Fruit fly (Drosophila melanogaster) whole organism, embryonic: Measurements from ENCODE around the gene CG7173.

Experiments used
- CG1024 ChIP-seq: fragments of 200-800 bp; sonication (Bioruptor generic); IDR thresholded peaks from 2 replicates; pipeline ENCODE4 v1.3.6; 2022; ENCODE audit warnings: missing biosample characterization, missing genetic modification characterization
- CG11504 ChIP-seq: fragments of 200-800 bp; sonication (Bioruptor generic); optimal IDR thresholded peaks from 3 replicates; lab custom pipeline; 2019; ENCODE audit warnings: missing biosample characterization, mild to moderate bottlenecking, missing genetic modification characterization, moderate library complexity
- CG12071 ChIP-seq: fragments of 200-800 bp; sonication (Bioruptor generic); optimal IDR thresholded peaks from 3 replicates; lab custom pipeline; 2018; ENCODE audit warnings: missing biosample characterization, mild to moderate bottlenecking, missing genetic modification characterization
- CG12104 ChIP-seq: fragments of 200-800 bp; sonication (Bioruptor generic); optimal IDR thresholded peaks from 3 replicates; lab custom pipeline; 2016; ENCODE audit warnings: missing biosample characterization, missing genetic modification characterization
- CG14667 ChIP-seq: fragments of 200-800 bp; sonication (Bioruptor generic); IDR thresholded peaks from 2 replicates; pipeline ENCODE4 v1.3.6; 2022; ENCODE audit warnings: missing biosample characterization, missing genetic modification characterization
- CG1647 ChIP-seq: fragments of 200-800 bp; sonication (Bioruptor generic); optimal IDR thresholded peaks from 3 replicates; lab custom pipeline; 2016; ENCODE audit warnings: missing biosample characterization, missing genetic modification characterization
- CG17361 ChIP-seq: fragments of 200-800 bp; sonication (Bioruptor generic); IDR thresholded peaks from 3 replicates; pipeline ENCODE4 v1.3.6; 2022; ENCODE audit warnings: missing biosample characterization, missing genetic modification characterization
- CG17912 ChIP-seq: fragments of 200-800 bp; sonication (Bioruptor generic); optimal IDR thresholded peaks from 2 replicates; lab custom pipeline; 2018; ENCODE audit warnings: missing biosample characterization, mild to moderate bottlenecking, missing genetic modification characterization
- CG2199 ChIP-seq: fragments of 200-800 bp; sonication (Bioruptor generic); IDR thresholded peaks from 3 replicates; pipeline ENCODE4 v1.3.6; 2022; ENCODE audit warnings: missing biosample characterization, missing genetic modification characterization
- CG2889 ChIP-seq: fragments of 200-800 bp; sonication (Bioruptor generic); IDR thresholded peaks from 3 replicates; pipeline ENCODE4 v1.3.6; 2022; ENCODE audit warnings: missing biosample characterization, missing genetic modification characterization
- CG31441 ChIP-seq: fragments of 200-800 bp; sonication (Bioruptor generic); IDR thresholded peaks from 2 replicates; pipeline ENCODE4 v1.3.6; 2022; ENCODE audit warnings: missing biosample characterization, missing genetic modification characterization
- CG3281 ChIP-seq: fragments of 200-800 bp; sonication (Bioruptor generic); optimal IDR thresholded peaks from 3 replicates; lab custom pipeline; 2017; ENCODE audit warnings: missing biosample characterization, mild to moderate bottlenecking, missing genetic modification characterization
- CG33557 ChIP-seq: fragments of 200-800 bp; sonication (Bioruptor generic); optimal IDR thresholded peaks from 2 replicates; lab custom pipeline; 2019; ENCODE audit warnings: missing biosample characterization, mild to moderate bottlenecking, missing genetic modification characterization, moderate library complexity
- CG5953 ChIP-seq: fragments of 200-800 bp; sonication (Bioruptor generic); IDR thresholded peaks from 2 replicates; pipeline ENCODE4 v1.3.6; 2022; ENCODE audit warnings: missing biosample characterization, missing genetic modification characterization
- CG6813 ChIP-seq: fragments of 200-800 bp; sonication (Bioruptor generic); optimal IDR thresholded peaks from 2 replicates; lab custom pipeline; 2017; ENCODE audit warnings: missing biosample characterization, missing genetic modification characterization, mild to moderate bottlenecking, moderate library complexity, missing genetic modification reagents
- CG7271 ChIP-seq: fragments of 200-800 bp; sonication (Bioruptor generic); optimal IDR thresholded peaks from 2 replicates; lab custom pipeline; 2018; ENCODE audit warnings: missing biosample characterization, mild to moderate bottlenecking, missing genetic modification characterization, moderate library complexity
- CG7357 ChIP-seq: fragments of 200-800 bp; sonication (Bioruptor generic); IDR thresholded peaks from 3 replicates; pipeline ENCODE4 v1.3.6; 2022; ENCODE audit warnings: missing biosample characterization, missing genetic modification characterization
- CG7963 ChIP-seq: fragments of 200-800 bp; sonication (Bioruptor generic); IDR thresholded peaks from 3 replicates; pipeline ENCODE4 v1.3.6; 2022; ENCODE audit warnings: missing biosample characterization, missing genetic modification characterization; ENCODE audit not compliant: partially characterized antibody
- CG8281 ChIP-seq: fragments of 200-800 bp; sonication (Bioruptor generic); optimal IDR thresholded peaks from 2 replicates; lab custom pipeline; 2018; ENCODE audit warnings: missing biosample characterization, mild to moderate bottlenecking, missing genetic modification characterization, moderate library complexity
- CoRest ChIP-seq: fragments of 200-800 bp; sonication (Bioruptor generic); optimal IDR thresholded peaks from 3 replicates; lab custom pipeline; 2018; ENCODE audit warnings: missing biosample characterization, mild to moderate bottlenecking, missing genetic modification characterization, moderate library complexity
- D ChIP-seq, 2 experiments: fragments of 200-800 bp in 1 of 2; fragments of >200 bp in 1 of 2; sonication (Bioruptor generic) in 1 of 2; optimal IDR thresholded peaks; 2 replicates in 1 of 2; 3 replicates in 1 of 2; lab custom pipeline; 2017; ENCODE audit warnings: mild to moderate bottlenecking in 1 of 2, missing biosample characterization in 1 of 2, missing genetic modification characterization in 1 of 2, missing genetic modification reagents in 1 of 2
- Dref ChIP-seq: fragments of 200-800 bp; sonication (Bioruptor generic); IDR thresholded peaks from 2 replicates; pipeline ENCODE4 v1.3.6; 2022; ENCODE audit warnings: missing biosample characterization, missing genetic modification characterization
- H15 ChIP-seq: fragments of 200-800 bp; sonication (Bioruptor generic); IDR thresholded peaks from 3 replicates; pipeline ENCODE4 v1.3.6; 2022; ENCODE audit warnings: missing biosample characterization, missing genetic modification characterization
- Hmr ChIP-seq: fragments of 200-800 bp; sonication (Bioruptor generic); optimal IDR thresholded peaks from 3 replicates; lab custom pipeline; 2017; ENCODE audit warnings: mild to moderate bottlenecking, missing biosample characterization, missing genetic modification reagents, missing genetic modification characterization
- Kr ChIP-seq: fragments of 200-800 bp; sonication (Bioruptor generic); optimal IDR thresholded peaks from 2 replicates; lab custom pipeline; 2017; ENCODE audit warnings: missing biosample characterization, mild to moderate bottlenecking, missing genetic modification characterization
- Nf-YC ChIP-seq: fragments of 200-800 bp; optimal IDR thresholded peaks from 3 replicates; lab custom pipeline; 2019; ENCODE audit warnings: missing biosample characterization, mild to moderate bottlenecking, missing genetic modification characterization, moderate library complexity
- Rfx ChIP-seq: fragments of 200-800 bp; sonication (Bioruptor generic); IDR thresholded peaks from 2 replicates; pipeline ENCODE4 v1.3.6; 2022; ENCODE audit warnings: missing biosample characterization, missing genetic modification characterization
- Sin3A ChIP-seq: fragments of >200 bp; optimal IDR thresholded peaks from 2 replicates; lab custom pipeline; 2018
- Trl ChIP-seq, 3 experiments: fragments of >200 bp in 2 of 3; fragments of 200-800 bp in 1 of 3; sonication (Bioruptor generic) in 1 of 3; optimal IDR thresholded peaks; 2 replicates in 1 of 3; 3 replicates in 2 of 3; lab custom pipeline; 2016 to 2017; ENCODE audit warnings: missing biosample characterization in 1 of 3, missing genetic modification characterization in 1 of 3
- Usf ChIP-seq: fragments of 200-800 bp; sonication (Bioruptor generic); optimal IDR thresholded peaks from 2 replicates; lab custom pipeline; 2017; ENCODE audit warnings: missing genotype, missing biosample characterization, missing genetic modification characterization
- abd-A ChIP-seq: fragments of 200-800 bp; sonication (Bioruptor generic); optimal IDR thresholded peaks from 3 replicates; lab custom pipeline; 2019; ENCODE audit warnings: missing biosample characterization, mild to moderate bottlenecking, missing genetic modification characterization, moderate library complexity
- btn ChIP-seq: fragments of 200-800 bp; sonication (Bioruptor generic); optimal IDR thresholded peaks from 2 replicates; lab custom pipeline; 2016; ENCODE audit warnings: missing biosample characterization, missing genetic modification characterization
- cg ChIP-seq: fragments of 200-800 bp; sonication (Bioruptor generic); optimal IDR thresholded peaks from 3 replicates; lab custom pipeline; 2019; ENCODE audit warnings: missing biosample characterization, mild to moderate bottlenecking, missing genetic modification characterization, moderate library complexity
- corto ChIP-seq: fragments of 200-800 bp; sonication (Bioruptor generic); optimal IDR thresholded peaks from 2 replicates; lab custom pipeline; 2016; ENCODE audit warnings: missing biosample characterization, mild to moderate bottlenecking, missing genetic modification characterization, moderate library complexity
- exex ChIP-seq: fragments of 200-800 bp; sonication (Bioruptor generic); optimal IDR thresholded peaks from 4 replicates; lab custom pipeline; 2018; ENCODE audit warnings: missing biosample characterization, mild to moderate bottlenecking, missing genetic modification characterization, moderate library complexity
- grn ChIP-seq: fragments of 200-800 bp; sonication (Bioruptor generic); optimal IDR thresholded peaks from 3 replicates; lab custom pipeline; 2017; ENCODE audit warnings: missing biosample characterization, missing genetic modification characterization
- knrl ChIP-seq: fragments of 200-800 bp; sonication (Bioruptor generic); IDR thresholded peaks from 3 replicates; pipeline ENCODE4 v1.3.6; 2022; ENCODE audit warnings: missing biosample characterization, missing genetic modification characterization; ENCODE audit not compliant: partially characterized antibody
- luna ChIP-seq: fragments of 200-800 bp; sonication (Bioruptor generic); optimal IDR thresholded peaks from 2 replicates; lab custom pipeline; 2016; ENCODE audit warnings: missing biosample characterization, missing genetic modification characterization
- otp ChIP-seq: fragments of 200-800 bp; sonication (Bioruptor generic); IDR thresholded peaks from 3 replicates; pipeline ENCODE4, ENCODE4 v1.3.6; 2022; ENCODE audit warnings: missing biosample characterization, missing genetic modification characterization
- phol ChIP-seq: fragments of 200-800 bp; sonication (Bioruptor generic); optimal IDR thresholded peaks from 3 replicates; lab custom pipeline; 2018; ENCODE audit warnings: missing biosample characterization, mild to moderate bottlenecking, missing genetic modification characterization, moderate library complexity
- pum ChIP-seq: fragments of 200-800 bp; sonication (Bioruptor generic); optimal IDR thresholded peaks from 2 replicates; lab custom pipeline; 2016; ENCODE audit warnings: missing biosample characterization, missing genetic modification characterization
- salm ChIP-seq: fragments of 200-800 bp; sonication (Bioruptor generic); optimal IDR thresholded peaks from 2 replicates; lab custom pipeline; 2018; ENCODE audit warnings: missing biosample characterization, mild to moderate bottlenecking, missing genetic modification characterization
- so ChIP-seq: fragments of 200-800 bp; sonication (Bioruptor generic); IDR thresholded peaks from 3 replicates; pipeline ENCODE4 v1.3.6; 2022; ENCODE audit warnings: missing biosample characterization, missing genetic modification characterization
- tio ChIP-seq: fragments of 200-800 bp; sonication (Bioruptor generic); optimal IDR thresholded peaks from 2 replicates; lab custom pipeline; 2017; ENCODE audit warnings: missing biosample characterization, missing genetic modification characterization, inconsistent platforms
- tll ChIP-seq, 2 experiments: fragments of 200-800 bp in 1 of 2; fragments of >200 bp in 1 of 2; sonication (Bioruptor generic) in 1 of 2; optimal IDR thresholded peaks; 2 replicates each; lab custom pipeline; 2017 to 2019; ENCODE audit warnings: missing biosample characterization in 2 of 2, missing genetic modification characterization in 2 of 2, mild to moderate bottlenecking in 1 of 2, moderate library complexity in 1 of 2
- ttk ChIP-seq: fragments of 200-800 bp; sonication (Bioruptor generic); IDR thresholded peaks from 2 replicates; pipeline ENCODE4 v2.1.2; 2022; ENCODE audit warnings: missing biosample characterization, missing genetic modification characterization
- unpg ChIP-seq: fragments of 200-800 bp; sonication (Bioruptor generic); optimal IDR thresholded peaks from 3 replicates; lab custom pipeline; 2018; ENCODE audit warnings: missing biosample characterization, mild to moderate bottlenecking, missing genetic modification characterization, moderate library complexity
- wor ChIP-seq: fragments of 200-800 bp; sonication (Bioruptor generic); IDR thresholded peaks from 2 replicates; pipeline ENCODE4 v1.3.6; 2022; ENCODE audit warnings: missing biosample characterization, missing genetic modification characterization
- zen2 ChIP-seq: fragments of 200-800 bp; sonication (Bioruptor generic); IDR thresholded peaks from 3 replicates; pipeline ENCODE4 v1.3.6; 2022; ENCODE audit warnings: missing biosample characterization, missing genetic modification characterization; ENCODE audit not compliant: partially characterized antibody

Gene CG7173

DNA sequence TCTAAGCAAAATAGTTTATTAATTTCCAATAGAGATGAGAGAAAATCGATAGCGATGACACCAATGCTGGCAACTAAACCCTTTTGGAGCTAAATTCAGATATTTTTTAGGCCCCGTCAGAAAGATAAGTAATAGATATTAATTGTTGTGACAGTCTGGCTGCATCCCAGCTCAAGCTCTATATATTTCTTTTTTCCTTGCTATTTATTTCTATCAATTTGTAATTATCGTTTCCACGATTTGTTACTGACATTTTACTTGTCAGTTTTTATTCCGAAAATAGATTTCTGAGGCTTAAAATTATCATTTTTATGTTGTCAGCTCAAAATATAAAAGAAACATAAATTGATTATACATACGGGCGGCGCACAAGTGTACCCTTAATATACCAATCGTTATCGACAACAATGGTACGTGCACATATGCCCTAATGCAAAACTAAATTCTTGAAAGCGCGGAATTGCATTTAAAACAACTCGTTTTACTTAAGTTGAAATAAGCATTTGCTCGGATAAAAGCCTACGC is 10.9 kb upstream of the CG7173 start, which contains the start of the genes CRIF and SMC5 (continued):
- peak; percentile 72 for TF ChIP-seq Kr (GFP tag; lab: Kevin White, UChicago)
- TF ChIP-seq Rfx (GFP tag; lab: Robert Waterston, UW) = peak; percentile 71
- no peak for TF ChIP-seq cg (GFP tag; lab: Kevin White, UChicago)
- peak; percentile 35 for TF ChIP-seq Sin3A (lab: Kevin White, UChicago)
- no peak for TF ChIP-seq CG7963
- TF ChIP-seq wor = no peak
- no peak for TF ChIP-seq CG7271 (tag; lab: Kevin White, UChicago)
- peak; percentile 42; the same call in 1 of the 3 replicates for TF ChIP-seq knrl
- TF ChIP-seq btn (GFP tag; lab: Kevin White, UChicago) = no peak
- peak; percentile 86 for TF ChIP-seq CG17361 (GFP tag; lab: Robert Waterston, UW)
- TF ChIP-seq CG6813 (GFP tag; lab: Kevin White, UChicago) = no peak
- TF ChIP-seq corto (GFP tag; lab: Kevin White, UChicago) = no peak
- TF ChIP-seq CG17912 (GFP tag; lab: Kevin White, UChicago) = no peak
- peak; percentile 79 for TF ChIP-seq phol (tag; lab: Kevin White, UChicago)
- TF ChIP-seq tio (GFP tag; lab: Kevin White, UChicago) = peak; percentile 58
- TF ChIP-seq Usf = no peak
- no peak for TF ChIP-seq Hmr (GFP tag; lab: Kevin White, UChicago)
- TF ChIP-seq exex (tag; lab: Kevin White, UChicago) = peak; percentile 47
- no peak for TF ChIP-seq otp (GFP tag; lab: Robert Waterston, UW)
- peak; percentile 84 for TF ChIP-seq CoRest (tag; lab: Kevin White, UChicago)
- no peak for TF ChIP-seq CG2199 (GFP tag; lab: Robert Waterston, UW)
- TF ChIP-seq CG12104 = peak; percentile 31
- peak; percentile 50 for TF ChIP-seq pum (GFP tag; lab: Kevin White, UChicago)
- peak; percentile 70 for TF ChIP-seq Nf-YC
- TF ChIP-seq abd-A = no peak
- no peak for TF ChIP-seq luna (GFP tag; lab: Kevin White, UChicago)
- no peak for TF ChIP-seq D (optimal IDR thresholded peaks at IDR 0.05; lab: Kevin White, UChicago)
- TF ChIP-seq D (GFP tag; optimal IDR thresholded peaks at IDR 0.05; lab: Kevin White, UChicago) = peak; percentile 26
- no peak for TF ChIP-seq grn
- TF ChIP-seq zen2 (GFP tag; lab: Robert Waterston, UW) = no peak
- peak; percentile 63 for TF ChIP-seq Dref (GFP tag; lab: Robert Waterston, UW)
- TF ChIP-seq CG2889 = 0 out of 3 replicates have a peak, but pooled peaks have one; percentile 43
- peak; percentile 58 for TF ChIP-seq unpg
- TF ChIP-seq CG12071 (GFP tag; lab: Kevin White, UChicago) = no peak
- 0 out of 2 replicates have a peak, but pooled peaks have one; percentile 42 for TF ChIP-seq ttk (GFP tag; lab: Robert Waterston, UW)
- no peak for TF ChIP-seq CG8281 (tag; lab: Kevin White, UChicago)
- TF ChIP-seq CG14667 = no peak
- TF ChIP-seq CG33557 (GFP tag; lab: Kevin White, UChicago) = peak; percentile 61
- no peak for TF ChIP-seq so (GFP tag; lab: Robert Waterston, UW)
- no peak for TF ChIP-seq Trl (optimal IDR thresholded peaks at IDR 0.05; lab: Kevin White, UChicago)
- TF ChIP-seq Trl (GFP tag; optimal IDR thresholded peaks at IDR 0.05; lab: Kevin White, UChicago) = peak; percentile 67
- no peak for TF ChIP-seq CG1024 (GFP tag; lab: Robert Waterston, UW)
- TF ChIP-seq salm (tag; lab: Kevin White, UChicago) = no peak
- no peak for TF ChIP-seq CG5953 (GFP tag; lab: Robert Waterston, UW)
- TF ChIP-seq H15 = no peak
- peak; percentile 64 for TF ChIP-seq CG3281 (GFP tag; lab: Kevin White, UChicago)
- peak; percentile 62; the same call in 2 of the 3 replicates for TF ChIP-seq CG7357 (GFP tag; lab: Robert Waterston, UW)
- TF ChIP-seq CG11504 = no peak
- TF ChIP-seq CG1647 (GFP tag; lab: Kevin White, UChicago) = peak; percentile 56
- TF ChIP-seq CG31441 (GFP tag; lab: Robert Waterston, UW) = no peak; the same call in 1 of the 2 replicates
- TF ChIP-seq tll (GFP tag; optimal IDR thresholded peaks at IDR 0.05; lab: Kevin White, UChicago) = peak in 1 of 2 experiments; percentile 59
